Worm (Caenorhabditis elegans): Measurements from ENCODE around the gene F53B1.8.

F53B1.8 gene

ce11 chrX:2130141-2130540 is at the start of gene F53B1.8:
Gene F53B1.8 (minus strand): TSS chrX:2130241.
- no peak for TF ChIP-seq elt-3 (tag; optimal IDR thresholded peaks at IDR 0.05)
- TF ChIP-seq nfya-1 (tag; optimal IDR thresholded peaks at IDR 0.05; ENCODE audit: insufficient read depth) = no peak
- no peak for TF ChIP-seq nhr-12 (tag; optimal IDR thresholded peaks at IDR 0.05)
- no peak for TF ChIP-seq mml-1 (tag; optimal IDR thresholded peaks at IDR 0.05)
- TF ChIP-seq ama-1 (optimal IDR thresholded peaks at IDR 0.05) = no peak
- no peak for TF ChIP-seq tbx-2 (tag; optimal IDR thresholded peaks at IDR 0.05)
- TF ChIP-seq ceh-82 (tag; optimal IDR thresholded peaks at IDR 0.05) = no peak
- no peak for TF ChIP-seq ceh-16 (tag; optimal IDR thresholded peaks at IDR 0.05)
- TF ChIP-seq sea-2 (GFP tag; optimal IDR thresholded peaks at IDR 0.05) = no peak
- no peak for TF ChIP-seq fkh-2 (tag; optimal IDR thresholded peaks at IDR 0.05)
- no peak for TF ChIP-seq zag-1 (tag; optimal IDR thresholded peaks at IDR 0.05)
- TF ChIP-seq ztf-11 (tag; optimal IDR thresholded peaks at IDR 0.05) = no peak
- TF ChIP-seq nhr-25 (tag; optimal IDR thresholded peaks at IDR 0.05) = no peak
- TF ChIP-seq ztf-4 (tag; optimal IDR thresholded peaks at IDR 0.05) = no peak

- TF ChIP-seq elt-2 (tag; optimal IDR thresholded peaks at IDR 0.05) (peak; percentile 63), nhr-23 (tag; optimal IDR thresholded peaks at IDR 0.05) (peak; percentile 26), ZK546.5 (tag; optimal IDR thresholded peaks at IDR 0.05) (no peak), pqm-1 (tag; optimal IDR thresholded peaks at IDR 0.05) (peak; percentile 14), elt-3 (tag; optimal IDR thresholded peaks at IDR 0.05) (peak in 1 of 3 experiments; percentile 57), ceh-82 (tag; optimal IDR thresholded peaks at IDR 0.05) (no peak), unc-39 (tag; optimal IDR thresholded peaks at IDR 0.05) (no peak)
Observed at ce11 chrX:2178410-2178944, 48.4 kb upstream of the F53B1.8 start.

- TF ChIP-seq eor-1 (tag; optimal IDR thresholded peaks at IDR 0.05) (no peak), elt-2 (tag; optimal IDR thresholded peaks at IDR 0.05) (peak; percentile 67)
Observed at ce11 chrX:2177731-2178326, 47.8 kb upstream of the F53B1.8 start.

ce11 chrX:2176361-2176880 is 46.4 kb upstream of the F53B1.8 start, which contains the start of gene F48B9.8:
Gene F48B9.8 (minus strand): TSS chrX:2176411.
- TF ChIP-seq hmg-11 (tag; optimal IDR thresholded peaks at IDR 0.05) (peak; percentile 16), sea-2 (GFP tag; optimal IDR thresholded peaks at IDR 0.05) (no peak), egl-27 (tag; optimal IDR thresholded peaks at IDR 0.05) (no peak), ceh-9 (tag; optimal IDR thresholded peaks at IDR 0.05) (no peak), fkh-10 (GFP tag; optimal IDR thresholded peaks at IDR 0.05) (no peak), nhr-25 (tag; optimal IDR thresholded peaks at IDR 0.05) (no peak), elt-2 (tag; optimal IDR thresholded peaks at IDR 0.05) (peak; percentile 4), ceh-28 (tag; optimal IDR thresholded peaks at IDR 0.05) (no peak), ceh-16 (tag; optimal IDR thresholded peaks at IDR 0.05) (no peak), fos-1 (tag; optimal IDR thresholded peaks at IDR 0.05) (no peak), eor-1 (tag; optimal IDR thresholded peaks at IDR 0.05) (no peak), pha-4 (tag; optimal IDR thresholded peaks at IDR 0.05) (peak; percentile 56), snpc-4 (tag; optimal IDR thresholded peaks at IDR 0.05) (no peak), lsy-12 (tag; optimal IDR thresholded peaks at IDR 0.05) (no peak)

- TF ChIP-seq snpc-4 (tag; optimal IDR thresholded peaks at IDR 0.05) = no peak
- TF ChIP-seq nhr-12 (tag; optimal IDR thresholded peaks at IDR 0.05) = no peak
- TF ChIP-seq tbx-2 (tag; optimal IDR thresholded peaks at IDR 0.05) = no peak
- no peak for TF ChIP-seq nhr-67 (tag; optimal IDR thresholded peaks at IDR 0.05)
- TF ChIP-seq elt-2 (tag; optimal IDR thresholded peaks at IDR 0.05) = no peak
- TF ChIP-seq nhr-237 (tag; optimal IDR thresholded peaks at IDR 0.05) = no peak
- TF ChIP-seq nhr-25 (tag; optimal IDR thresholded peaks at IDR 0.05) = no peak
- no peak for TF ChIP-seq nfya-1 (tag; optimal IDR thresholded peaks at IDR 0.05; ENCODE audit: insufficient read depth)
- no peak for TF ChIP-seq R02D3.7 (tag; optimal IDR thresholded peaks at IDR 0.05)
- no peak for TF ChIP-seq nhr-77 (tag; optimal IDR thresholded peaks at IDR 0.05)
Observed at ce11 chrX:2164751-2165150, 34.7 kb upstream of the F53B1.8 start, which contains the start of gene F48B9.3. Gene F48B9.3 (plus strand): TSS chrX:2165051.

All from whole organism, L3 larva.